Worm (Caenorhabditis elegans) whole organism, L4/young adult: ENCODE measurements around the gene C14A6.8.

ENCODE experiments used
- W03F9.2 ChIP-seq: fragments of 150-350 bp; optimal IDR thresholded peaks from 2 replicates; lab custom pipeline; 2014; ENCODE audit warnings: missing biosample characterization, missing genetic modification characterization
- dao-5 ChIP-seq: sonication (generic microtip); optimal IDR thresholded peaks from 2 replicates; lab custom pipeline; 2016; ENCODE audit warnings: missing genotype, missing genetic modification characterization, moderate library complexity, missing compliant biosample characterization
- him-1 ChIP-seq: sonication (generic microtip); optimal IDR thresholded peaks from 2 replicates; lab custom pipeline; 2016; ENCODE audit warnings: missing genotype, missing genetic modification reagents, missing genetic modification characterization, missing compliant biosample characterization

DNA sequence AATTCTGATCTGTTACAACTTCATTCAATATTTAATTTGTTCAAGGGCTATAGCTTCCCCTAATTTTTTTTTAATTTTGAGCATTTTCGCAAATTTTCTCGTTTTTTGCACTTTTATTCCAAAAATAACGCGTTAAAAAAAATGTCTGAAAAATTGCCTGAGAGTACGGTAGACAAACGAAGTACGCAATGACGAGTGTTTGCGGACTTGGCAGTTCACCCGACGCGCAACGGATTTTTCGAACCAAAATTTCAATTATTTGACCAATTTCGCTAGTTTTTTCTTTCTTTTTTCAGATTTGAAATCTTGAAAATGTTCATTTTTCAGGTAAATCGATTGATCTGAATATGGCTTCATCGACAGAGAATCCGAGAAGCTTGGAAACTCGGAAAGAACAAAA, 44.3 kb downstream of the C14A6.8 start, which contains the start of gene fbxa-211:
- TF ChIP-seq him-1, result no peak
- TF ChIP-seq dao-5, result no peak
- TF ChIP-seq W03F9.2 (tag; lab: Kevin White, UChicago), result no peak
